Fruit fly (Drosophila melanogaster) whole organism, pupa: Measurements from ENCODE around the gene CG18180.

Experiments used
- CG4496 ChIP-seq: fragments of 200-800 bp; sonication (Bioruptor generic); IDR thresholded peaks from 3 replicates; pipeline ENCODE4 v1.3.6; 2022; ENCODE audit warnings: missing biosample characterization, missing genetic modification characterization
- EcR ChIP-seq: fragments of 200-800 bp; sonication (Bioruptor generic); optimal IDR thresholded peaks from 3 replicates; lab custom pipeline; 2019; ENCODE audit warnings: missing biosample characterization, missing genetic modification characterization, mild to moderate bottlenecking, moderate library complexity, missing genetic modification reagents
- Pif1A ChIP-seq: fragments of 200-800 bp; sonication (Bioruptor generic); optimal IDR thresholded peaks from 3 replicates; lab custom pipeline; 2016; ENCODE audit warnings: missing biosample characterization, missing genetic modification characterization
- Pif1B ChIP-seq: fragments of 200-800 bp; sonication (Bioruptor generic); optimal IDR thresholded peaks from 3 replicates; lab custom pipeline; 2016; ENCODE audit warnings: missing biosample characterization, missing genetic modification characterization
- Snoo ChIP-seq: fragments of 200-800 bp; sonication (Bioruptor generic); optimal IDR thresholded peaks from 3 replicates; lab custom pipeline; 2017; ENCODE audit warnings: missing biosample characterization, mild to moderate bottlenecking, missing genetic modification characterization, inconsistent platforms
- rn ChIP-seq: fragments of 200-800 bp; sonication (Bioruptor generic); IDR thresholded peaks from 2 replicates; pipeline ENCODE4 v1.3.6; 2022; ENCODE audit warnings: missing biosample characterization, missing genetic modification characterization

- TF ChIP-seq Pif1A: no peak
- no peak for TF ChIP-seq rn (GFP tag; lab: Robert Waterston, UW)
- no peak for TF ChIP-seq Pif1B (GFP tag; lab: Kevin White, UChicago)
- TF ChIP-seq Snoo: no peak
- TF ChIP-seq EcR (GFP tag; lab: Kevin White, UChicago): no peak
- no peak for TF ChIP-seq CG4496
Measured at dm6 chr3L:9688674-9689073, 47.9 kb downstream of the CG18180 start.
